Fruit fly (Drosophila melanogaster) whole organism, prepupa: Measurements from ENCODE around the gene Smyd3.

Experiments used
- Blimp-1 ChIP-seq: fragments of 200-800 bp; sonication (Bioruptor generic); optimal IDR thresholded peaks from 3 replicates; lab custom pipeline; 2017; ENCODE audit warnings: missing biosample characterization, missing genetic modification characterization, mild to moderate bottlenecking, moderate library complexity, missing genetic modification reagents
- CG10631 ChIP-seq: fragments of 200-800 bp; sonication (Bioruptor generic); optimal IDR thresholded peaks from 2 replicates; lab custom pipeline; 2016; ENCODE audit warnings: missing biosample characterization, missing genetic modification characterization
- CG11294 ChIP-seq: fragments of 200-800 bp; sonication (Bioruptor generic); IDR thresholded peaks from 2 replicates; pipeline ENCODE4 v1.3.6; 2022; ENCODE audit warnings: missing biosample characterization, missing genetic modification characterization
- CG11762 ChIP-seq: fragments of 200-800 bp; sonication (Bioruptor generic); optimal IDR thresholded peaks from 3 replicates; lab custom pipeline; 2016; ENCODE audit warnings: missing biosample characterization, missing genetic modification characterization; ENCODE audit not compliant: insufficient read depth
- CG11902 ChIP-seq: fragments of 200-800 bp; sonication (Bioruptor generic); optimal IDR thresholded peaks from 3 replicates; lab custom pipeline; 2016; ENCODE audit warnings: missing biosample characterization, missing genetic modification characterization
- CG15336 ChIP-seq: fragments of 200-800 bp; sonication (Bioruptor generic); IDR thresholded peaks from 2 replicates; pipeline ENCODE4 v1.3.6; 2022; ENCODE audit warnings: missing biosample characterization, missing genetic modification characterization
- CG1621 ChIP-seq: fragments of 200-800 bp; sonication (Bioruptor generic); optimal IDR thresholded peaks from 3 replicates; lab custom pipeline; 2018; ENCODE audit warnings: missing biosample characterization, mild to moderate bottlenecking, missing genetic modification characterization
- CG16779 ChIP-seq: fragments of 200-800 bp; sonication (Bioruptor generic); optimal IDR thresholded peaks from 3 replicates; lab custom pipeline; 2017; ENCODE audit warnings: missing biosample characterization, mild to moderate bottlenecking, missing genetic modification characterization
- CG3032 ChIP-seq: fragments of 200-800 bp; optimal IDR thresholded peaks from 2 replicates; lab custom pipeline; 2019; ENCODE audit warnings: missing biosample characterization, mild to moderate bottlenecking, missing genetic modification characterization, moderate library complexity
- CG34406 ChIP-seq: fragments of 200-800 bp; sonication (Bioruptor generic); optimal IDR thresholded peaks from 3 replicates; lab custom pipeline; 2016; ENCODE audit warnings: missing biosample characterization, missing genetic modification characterization
- CG4318 ChIP-seq: fragments of 200-800 bp; sonication (Bioruptor generic); optimal IDR thresholded peaks from 3 replicates; lab custom pipeline; 2017; ENCODE audit warnings: missing biosample characterization, mild to moderate bottlenecking, missing genetic modification characterization
- CG6163 ChIP-seq: fragments of 200-800 bp; sonication (Bioruptor generic); IDR thresholded peaks from 3 replicates; pipeline ENCODE4 v1.3.6; 2022; ENCODE audit warnings: missing biosample characterization, missing genetic modification characterization
- CG6808 ChIP-seq: fragments of 200-800 bp; sonication (Bioruptor generic); optimal IDR thresholded peaks from 3 replicates; lab custom pipeline; 2017; ENCODE audit warnings: missing biosample characterization, missing genetic modification characterization, mild to moderate bottlenecking, moderate library complexity, missing genetic modification reagents
- CG6854 ChIP-seq: fragments of 200-800 bp; sonication (Bioruptor generic); optimal IDR thresholded peaks from 2 replicates; lab custom pipeline; 2017; ENCODE audit warnings: missing biosample characterization, mild to moderate bottlenecking, missing genetic modification characterization
- CG8119 ChIP-seq: fragments of 200-800 bp; sonication (Bioruptor generic); IDR thresholded peaks from 3 replicates; pipeline ENCODE4 v1.3.6; 2022; ENCODE audit warnings: missing biosample characterization, missing genetic modification characterization
- CG8632 ChIP-seq: fragments of 200-800 bp; sonication (Bioruptor generic); optimal IDR thresholded peaks from 3 replicates; lab custom pipeline; 2016; ENCODE audit warnings: missing biosample characterization, missing genetic modification characterization
- CG9139 ChIP-seq: fragments of 200-800 bp; sonication (Bioruptor generic); optimal IDR thresholded peaks from 3 replicates; lab custom pipeline; 2017; ENCODE audit warnings: missing biosample characterization, mild to moderate bottlenecking, missing genetic modification characterization
- Eip75B ChIP-seq: fragments of 200-800 bp; sonication (Bioruptor generic); optimal IDR thresholded peaks from 3 replicates; lab custom pipeline; 2016; ENCODE audit warnings: missing biosample characterization, missing genetic modification characterization
- Eip78C ChIP-seq: fragments of 200-800 bp; sonication (Bioruptor generic); peaks from one replicate; lab custom pipeline; 2016; ENCODE audit warnings: missing biosample characterization, missing genetic modification characterization
- Eip93F ChIP-seq: fragments of 200-800 bp; sonication (Bioruptor generic); optimal IDR thresholded peaks from 2 replicates; lab custom pipeline; 2016; ENCODE audit warnings: missing biosample characterization, mild to moderate bottlenecking, missing genetic modification characterization
- Ets96B ChIP-seq: fragments of 200-800 bp; optimal IDR thresholded peaks from 2 replicates; lab custom pipeline; 2019; ENCODE audit warnings: missing biosample characterization, mild to moderate bottlenecking, missing genetic modification characterization, moderate library complexity
- Lpt ChIP-seq: fragments of 200-800 bp; sonication (Bioruptor generic); optimal IDR thresholded peaks from 3 replicates; lab custom pipeline; 2016; ENCODE audit warnings: missing biosample characterization, missing genetic modification characterization
- Met ChIP-seq: fragments of 200-800 bp; sonication (Bioruptor generic); optimal IDR thresholded peaks from 3 replicates; lab custom pipeline; 2016; ENCODE audit warnings: missing biosample characterization, missing genetic modification characterization
- OdsH ChIP-seq: fragments of 200-800 bp; sonication (Bioruptor generic); optimal IDR thresholded peaks from 3 replicates; lab custom pipeline; 2016; ENCODE audit warnings: missing biosample characterization, missing genetic modification characterization
- Sox102F ChIP-seq: fragments of 200-800 bp; sonication (Bioruptor generic); optimal IDR thresholded peaks from 2 replicates; lab custom pipeline; 2016; ENCODE audit warnings: missing biosample characterization, mild to moderate bottlenecking, missing genetic modification characterization
- Sox14 ChIP-seq: fragments of 200-800 bp; sonication (Bioruptor generic); optimal IDR thresholded peaks from 3 replicates; lab custom pipeline; 2016; ENCODE audit warnings: missing biosample characterization, missing genetic modification characterization
- achi ChIP-seq: fragments of 200-800 bp; sonication (Bioruptor generic); optimal IDR thresholded peaks from 3 replicates; lab custom pipeline; 2016; ENCODE audit warnings: missing biosample characterization, missing genetic modification characterization
- acj6 ChIP-seq: fragments of 200-800 bp; sonication (Bioruptor generic); optimal IDR thresholded peaks from 3 replicates; lab custom pipeline; 2016; ENCODE audit warnings: missing biosample characterization, missing genetic modification characterization
- dsx ChIP-seq: fragments of 200-800 bp; optimal IDR thresholded peaks from 3 replicates; lab custom pipeline; 2019; ENCODE audit warnings: missing biosample characterization, mild to moderate bottlenecking, missing genetic modification characterization, moderate library complexity; ENCODE audit not compliant: poor library complexity, severe bottlenecking
- fd59A ChIP-seq: fragments of 200-800 bp; sonication (Bioruptor generic); optimal IDR thresholded peaks from 2 replicates; lab custom pipeline; 2017; ENCODE audit warnings: missing biosample characterization, mild to moderate bottlenecking, missing genetic modification characterization, missing genetic modification reagents
- fkh ChIP-seq: fragments of 200-800 bp; sonication (Bioruptor generic); optimal IDR thresholded peaks from 3 replicates; lab custom pipeline; 2017; ENCODE audit warnings: missing biosample characterization, mild to moderate bottlenecking, missing genetic modification characterization, moderate library complexity
- lz ChIP-seq: fragments of 200-800 bp; sonication (Bioruptor generic); optimal IDR thresholded peaks from 3 replicates; lab custom pipeline; 2016; ENCODE audit warnings: missing biosample characterization, missing genetic modification characterization
- net ChIP-seq: fragments of 200-800 bp; sonication (Bioruptor generic); optimal IDR thresholded peaks from 3 replicates; lab custom pipeline; 2016; ENCODE audit warnings: missing biosample characterization, missing genetic modification characterization
- pdm3 ChIP-seq: fragments of 200-800 bp; sonication (Bioruptor generic); optimal IDR thresholded peaks from 3 replicates; lab custom pipeline; 2016; ENCODE audit warnings: missing biosample characterization, missing genetic modification characterization
- spab ChIP-seq: fragments of 200-800 bp; sonication (Bioruptor generic); optimal IDR thresholded peaks from 2 replicates; lab custom pipeline; 2017; ENCODE audit warnings: missing biosample characterization, mild to moderate bottlenecking, missing genetic modification characterization, missing genetic modification reagents
- ss ChIP-seq, 2 experiments: fragments of 200-800 bp; sonication (Bioruptor generic); optimal IDR thresholded peaks; 2 replicates in 1 of 2; 3 replicates in 1 of 2; lab custom pipeline; 2017 to 2018; ENCODE audit warnings: mild to moderate bottlenecking in 2 of 2, missing biosample characterization in 2 of 2, missing genetic modification characterization in 2 of 2, moderate library complexity in 1 of 2
- svp ChIP-seq: fragments of 200-800 bp; sonication (Bioruptor generic); peaks from one replicate; lab custom pipeline; 2016; ENCODE audit warnings: missing biosample characterization, missing genetic modification characterization
- vri ChIP-seq: fragments of 200-800 bp; sonication (Bioruptor generic); optimal IDR thresholded peaks from 3 replicates; lab custom pipeline; 2016; ENCODE audit warnings: missing biosample characterization, mild to moderate bottlenecking, missing genetic modification characterization

Gene Smyd3

DNA sequence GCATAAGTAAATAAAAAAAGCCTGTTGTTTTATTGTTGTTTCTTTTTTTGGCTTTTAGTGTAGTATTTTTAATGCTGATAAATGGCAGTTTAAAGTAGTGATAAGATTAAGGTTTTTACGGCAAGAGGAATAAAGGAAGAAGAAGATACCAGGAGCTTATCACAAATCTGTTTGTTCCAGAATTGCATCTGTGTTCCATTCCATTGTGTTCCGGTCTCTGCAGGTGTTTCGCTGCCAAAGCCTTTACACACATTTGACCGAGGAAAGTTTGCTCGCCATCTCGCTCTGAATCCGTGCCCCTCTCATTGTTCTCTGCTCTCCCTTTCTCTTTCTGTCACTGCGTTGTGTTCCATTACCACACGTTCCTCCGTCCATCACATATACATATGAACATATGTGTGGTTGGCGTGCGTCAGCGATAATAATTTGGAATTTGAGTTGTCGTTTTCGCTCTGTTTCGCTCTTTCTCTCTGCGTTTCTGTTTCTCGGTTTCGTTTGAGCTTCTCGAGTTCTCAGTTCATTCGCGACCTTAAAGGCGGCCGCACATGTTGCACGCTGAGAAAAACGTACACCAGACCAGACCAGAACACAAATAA, 49.7 kb upstream of the Smyd3 start (continued):
- TF ChIP-seq CG11294 (no peak), Sox14 (GFP tag; lab: Kevin White, UChicago) (peak; percentile 78), CG34406 (no peak), CG15336 (GFP tag; lab: Robert Waterston, UW) (peak; percentile 42; the same call in 1 of the 2 replicates), fd59A (GFP tag; lab: Kevin White, UChicago) (no peak), spab (GFP tag; lab: Kevin White, UChicago) (no peak), lz (GFP tag; lab: Kevin White, UChicago) (no peak), Eip93F (GFP tag; lab: Kevin White, UChicago) (no peak), Eip75B (GFP tag; lab: Kevin White, UChicago) (peak; percentile 5), CG16779 (tag; lab: Kevin White, UChicago) (peak; percentile 17), CG4318 (GFP tag; lab: Kevin White, UChicago) (no peak), CG3032 (tag; lab: Kevin White, UChicago) (peak; percentile 2), Lpt (no peak)

DNA sequence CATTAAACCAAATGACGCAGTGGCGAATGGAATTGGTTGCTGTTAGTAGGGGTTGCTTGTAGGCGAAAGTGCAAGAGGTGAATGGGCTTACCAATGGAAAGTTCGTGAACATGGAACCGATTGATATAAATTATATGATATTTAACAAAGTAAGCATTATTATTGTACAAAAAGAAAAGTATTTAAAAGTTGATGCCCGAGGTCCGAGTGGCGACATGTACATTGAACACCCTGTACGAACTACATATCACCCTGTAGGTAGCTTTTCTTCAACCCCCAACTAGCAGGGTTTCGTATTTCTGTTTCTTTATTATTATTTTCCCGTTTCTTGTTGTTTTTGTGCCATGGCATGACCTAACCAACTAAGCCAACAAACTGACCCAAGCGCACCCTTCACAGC, 48.5 kb upstream of the Smyd3 start:
- TF ChIP-seq spab (GFP tag; lab: Kevin White, UChicago): no peak
- no peak for TF ChIP-seq CG1621 (tag; lab: Kevin White, UChicago)
- TF ChIP-seq Ets96B (tag; lab: Kevin White, UChicago): no peak
- TF ChIP-seq CG6163 (GFP tag; lab: Robert Waterston, UW): no peak
- no peak for TF ChIP-seq net (GFP tag; lab: Kevin White, UChicago)
- no peak for TF ChIP-seq CG10631
- peak; percentile 49 for TF ChIP-seq svp (GFP tag; lab: Kevin White, UChicago)
- TF ChIP-seq vri (GFP tag; lab: Kevin White, UChicago): no peak
- TF ChIP-seq ss (GFP tag; optimal IDR thresholded peaks at IDR 0.05; lab: Kevin White, UChicago): peak in 1 of 2 experiments; percentile 18
- TF ChIP-seq CG11294: no peak
- TF ChIP-seq CG6808 (GFP tag; lab: Kevin White, UChicago): no peak
- TF ChIP-seq Eip78C (GFP tag; lab: Kevin White, UChicago): peak; percentile 17
- TF ChIP-seq Sox14 (GFP tag; lab: Kevin White, UChicago): no peak
- no peak for TF ChIP-seq CG8119 (GFP tag; lab: Robert Waterston, UW)
- TF ChIP-seq Met: no peak

DNA sequence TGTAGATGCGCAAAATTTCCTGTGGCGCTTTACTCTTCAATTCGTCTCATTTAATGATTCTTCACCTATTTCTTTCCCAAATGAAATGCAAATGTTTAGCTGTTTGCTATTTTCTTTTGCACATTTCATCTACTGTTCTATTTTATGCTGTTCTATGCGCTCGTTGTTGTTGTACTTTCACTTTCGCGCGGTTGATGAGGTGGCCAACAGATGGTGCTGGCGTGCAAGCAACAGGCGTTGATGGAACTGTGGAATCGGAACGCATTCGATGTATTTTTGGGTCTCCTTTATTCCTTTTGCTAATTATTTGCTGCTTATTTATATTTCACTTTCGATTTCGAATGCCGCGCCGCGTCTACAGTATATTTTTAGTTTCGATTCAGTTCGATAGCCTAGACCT, 47.3 kb upstream of the Smyd3 start:
- no peak for TF ChIP-seq Sox102F (GFP tag; lab: Kevin White, UChicago)
- peak; percentile 5 for TF ChIP-seq Eip78C (GFP tag; lab: Kevin White, UChicago)
- peak; percentile 80 for TF ChIP-seq Blimp-1 (GFP tag; lab: Kevin White, UChicago)
- no peak for TF ChIP-seq acj6

DNA sequence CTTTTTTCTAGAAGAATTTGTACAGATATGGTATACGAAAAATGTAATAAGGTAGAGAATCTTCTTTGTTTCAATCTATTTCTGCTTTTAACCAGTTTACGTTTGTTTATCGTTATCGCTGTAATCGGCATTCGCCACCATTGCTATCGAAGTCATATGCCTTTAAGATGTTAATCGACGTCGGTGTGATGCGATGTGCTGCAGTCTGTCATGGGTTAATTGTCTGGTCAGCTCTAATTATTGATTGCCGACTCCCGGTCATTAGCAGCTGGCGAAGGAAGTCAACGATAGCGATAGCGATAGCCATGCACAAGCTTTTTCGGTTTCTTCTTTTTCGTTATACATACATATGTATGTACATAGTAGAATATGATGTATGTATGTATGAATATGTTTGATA, 46.8 kb upstream of the Smyd3 start:
- no peak for TF ChIP-seq ss (GFP tag; optimal IDR thresholded peaks at IDR 0.05; lab: Kevin White, UChicago)
- TF ChIP-seq acj6: no peak
- no peak for TF ChIP-seq CG9139 (GFP tag; lab: Kevin White, UChicago)
- no peak for TF ChIP-seq CG11762
- no peak for TF ChIP-seq CG6854 (GFP tag; lab: Kevin White, UChicago)
- TF ChIP-seq svp (GFP tag; lab: Kevin White, UChicago): peak; percentile 83

DNA sequence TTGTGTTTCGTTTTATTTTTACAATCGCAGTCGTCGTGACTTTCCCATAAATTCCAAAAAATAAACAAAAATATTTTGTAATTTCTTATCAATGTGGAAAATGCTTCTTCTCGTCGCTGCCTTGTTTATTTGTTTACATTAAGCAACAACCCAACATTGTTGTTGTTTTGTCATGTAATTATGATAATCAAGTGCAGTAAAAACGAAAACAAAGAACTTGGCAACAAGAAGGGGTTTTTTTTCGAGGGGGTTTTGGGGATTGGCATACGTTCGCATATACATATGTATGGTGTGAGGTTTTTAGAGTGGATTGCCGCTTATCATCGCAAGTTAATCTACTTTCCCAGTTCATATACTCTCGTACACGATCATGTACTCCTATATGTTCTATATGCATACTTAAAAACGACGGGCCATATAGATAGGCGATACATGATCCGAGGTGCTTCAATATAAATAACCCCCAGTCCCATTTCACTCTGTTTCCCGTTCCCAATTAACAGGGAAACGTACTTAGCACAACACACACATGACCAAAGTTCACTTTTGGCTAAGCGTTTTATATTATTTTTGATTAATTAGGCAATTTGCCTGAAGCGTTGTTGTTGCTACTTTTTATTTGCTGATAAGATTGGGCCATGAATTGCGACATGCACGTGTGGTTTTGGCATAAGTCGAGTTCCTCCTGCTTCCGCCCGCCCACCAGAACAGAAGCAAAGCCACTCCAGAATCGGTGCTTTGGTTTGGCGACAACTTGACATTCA, 45.0 kb upstream of the Smyd3 start:
- TF ChIP-seq svp (GFP tag; lab: Kevin White, UChicago): peak; percentile 90
- TF ChIP-seq CG8632 (GFP tag; lab: Kevin White, UChicago): peak; percentile 2
- peak; percentile 78 for TF ChIP-seq vri (GFP tag; lab: Kevin White, UChicago)
- peak; percentile 1 for TF ChIP-seq Sox102F (GFP tag; lab: Kevin White, UChicago)
- peak; percentile 52 for TF ChIP-seq Sox14 (GFP tag; lab: Kevin White, UChicago)
- TF ChIP-seq fkh (GFP tag; lab: Kevin White, UChicago): peak; percentile 74
- TF ChIP-seq Eip93F (GFP tag; lab: Kevin White, UChicago): peak; percentile 61
- peak; percentile 50 for TF ChIP-seq Eip78C (GFP tag; lab: Kevin White, UChicago)
- TF ChIP-seq pdm3 (GFP tag; lab: Kevin White, UChicago): no peak
- no peak for TF ChIP-seq achi (GFP tag; lab: Kevin White, UChicago)
- TF ChIP-seq dsx (GFP tag; lab: Kevin White, UChicago): peak; percentile 50
- peak; percentile 5 for TF ChIP-seq CG9139 (GFP tag; lab: Kevin White, UChicago)
- no peak for TF ChIP-seq OdsH (GFP tag; lab: Kevin White, UChicago)
- TF ChIP-seq ss (GFP tag; optimal IDR thresholded peaks at IDR 0.05; lab: Kevin White, UChicago): peak; percentile 36 to 37
- TF ChIP-seq CG11902 (GFP tag; lab: Kevin White, UChicago): no peak
- TF ChIP-seq, all 60 proteins: peak for 11
